Worm (Caenorhabditis elegans): Measurements from ENCODE around the gene T07A9.15.

DNA sequence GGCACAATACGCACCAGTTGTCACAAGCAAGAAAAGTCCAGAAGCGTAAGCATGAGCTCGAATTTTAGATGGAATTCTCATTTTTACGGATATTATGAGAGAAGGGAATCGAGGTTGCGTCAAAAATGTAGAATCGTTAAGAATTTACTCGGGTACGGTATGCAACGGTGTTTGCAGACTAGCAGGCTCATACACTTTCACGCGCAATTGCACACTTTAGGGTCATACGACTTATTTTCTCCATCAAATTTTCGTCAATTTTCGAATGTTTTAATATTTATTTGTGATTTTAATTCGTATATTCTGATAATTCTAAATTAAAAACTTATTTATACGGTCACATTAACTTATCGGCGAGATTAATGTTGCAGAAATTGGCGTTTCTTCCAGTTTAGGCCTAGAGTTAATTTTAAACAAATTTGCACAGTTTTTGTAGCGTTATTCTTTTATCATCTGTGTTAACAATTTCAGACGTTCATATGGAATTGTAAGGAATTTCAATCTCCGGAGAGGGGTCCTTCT is at the start of gene T07A9.15, which contains the start of gene nog-1:
- TF ChIP-seq nhr-11 (tag; optimal IDR thresholded peaks at IDR 0.05) (no peak), ttx-3 (tag; optimal IDR thresholded peaks at IDR 0.05) (peak; percentile 13), lim-6 (tag; optimal IDR thresholded peaks at IDR 0.05) (no peak), ztf-16 (tag; optimal IDR thresholded peaks at IDR 0.05) (no peak)
